Fruit fly (Drosophila melanogaster) S2 (cell line): Measurements from ENCODE around the gene Mon1.

ENCODE experiments used
- CG8478 ChIP-seq: fragments of >200 bp; optimal IDR thresholded peaks from 2 replicates; lab custom pipeline; 2018
- CTCF ChIP-seq, 2 experiments: fragments of >200 bp; optimal IDR thresholded peaks; 2 replicates each; lab custom pipeline; 2018

DNA sequence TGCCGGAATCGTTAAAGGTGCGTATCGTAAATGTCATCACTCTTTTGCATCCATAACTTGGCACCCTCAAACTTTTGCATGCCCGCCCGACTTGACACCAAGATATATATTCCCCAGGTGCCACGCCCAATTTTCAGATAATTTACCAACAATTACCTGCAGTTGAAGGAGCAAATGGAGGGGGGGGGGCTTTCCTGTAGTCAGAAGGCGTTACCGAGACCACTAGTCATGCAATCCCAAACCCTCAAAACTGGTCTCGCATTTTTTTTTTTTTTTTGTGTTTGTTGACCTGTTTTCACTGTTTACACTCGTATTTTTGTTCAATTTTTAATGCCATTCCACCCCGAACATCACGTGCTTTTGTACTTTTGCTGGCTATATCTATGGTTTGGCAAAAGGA is 24.7 kb upstream of the Mon1 start:
- TF ChIP-seq CTCF (optimal IDR thresholded peaks at IDR 0.05; lab: Kevin White, UChicago) = no peak
- TF ChIP-seq CG8478 (lab: Kevin White, UChicago) = no peak
